Worm (Caenorhabditis elegans): ENCODE measurements around the gene spp-8.

DNA sequence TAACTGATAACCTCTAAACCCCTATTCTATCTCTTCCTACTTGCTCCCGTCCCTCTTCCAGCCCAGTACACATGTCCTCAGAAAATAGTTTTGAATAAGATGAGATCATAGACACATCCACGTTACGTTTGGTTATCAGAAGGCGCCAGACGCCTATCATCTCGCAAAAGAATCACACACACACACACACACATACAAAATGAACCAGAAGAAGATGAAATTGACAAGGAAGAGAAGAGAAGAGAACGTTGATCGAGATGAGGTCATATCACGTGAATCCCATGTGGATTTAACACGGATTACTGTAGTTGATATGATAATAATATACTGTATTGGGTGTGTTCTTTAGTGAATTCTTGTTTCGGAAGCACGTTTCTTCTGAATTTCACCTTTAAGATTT, 44.6 kb downstream of the spp-8 start:
- TF ChIP-seq pqm-1 (tag; optimal IDR thresholded peaks at IDR 0.05) = no peak
- no peak for TF ChIP-seq ama-1 (optimal IDR thresholded peaks at IDR 0.05)
- TF ChIP-seq ets-4 (tag; optimal IDR thresholded peaks at IDR 0.05) = no peak
- no peak for TF ChIP-seq dve-1 (tag; optimal IDR thresholded peaks at IDR 0.05)
- no peak for TF ChIP-seq lin-11 (tag; optimal IDR thresholded peaks at IDR 0.05)
- TF ChIP-seq ceh-31 (tag; optimal IDR thresholded peaks at IDR 0.05) = no peak
- no peak for TF ChIP-seq rnt-1 (tag; optimal IDR thresholded peaks at IDR 0.05)
- no peak for TF ChIP-seq hlh-13 (GFP tag; optimal IDR thresholded peaks at IDR 0.05)
- no peak for TF ChIP-seq nhr-11 (tag; optimal IDR thresholded peaks at IDR 0.05)
- TF ChIP-seq Y22D7AL.16 (tag; optimal IDR thresholded peaks at IDR 0.05) = no peak
- TF ChIP-seq pag-3 (tag; optimal IDR thresholded peaks at IDR 0.05; ENCODE audit: borderline replicate concordance) = no peak
- no peak for TF ChIP-seq ztf-16 (tag; optimal IDR thresholded peaks at IDR 0.05)
- TF ChIP-seq unc-86 (tag; optimal IDR thresholded peaks at IDR 0.05) = no peak
